Worm (Caenorhabditis elegans) whole organism, late embryonic: ENCODE measurements around the gene F28H6.8.
A peak's percentile ranks its signal among the peaks of the same experiment; 100 is the strongest.

Experiments
- K09A11.1 ChIP-seq: sonication (generic microtip); optimal IDR thresholded peaks from 2 replicates; lab custom pipeline; 2017; ENCODE audit warnings: antibody characterized with exemption, mild to moderate bottlenecking, missing genetic modification characterization, missing compliant biosample characterization; ENCODE audit not compliant: insufficient read depth
- ahr-1 ChIP-seq: sonication (generic microtip); optimal IDR thresholded peaks from 2 replicates; lab custom pipeline; 2016; ENCODE audit warnings: missing genetic modification characterization, missing compliant biosample characterization
- ama-1 ChIP-seq: fragments of 150-350 bp; optimal IDR thresholded peaks from 2 replicates; lab custom pipeline; 2014
- ceh-19 ChIP-seq: fragments of 200-800 bp; sonication (Bioruptor generic); optimal IDR thresholded peaks from 2 replicates; lab custom pipeline; 2018; ENCODE audit warnings: mild to moderate bottlenecking, missing genetic modification characterization, missing compliant biosample characterization
- ceh-22 ChIP-seq: sonication (generic microtip); optimal IDR thresholded peaks from 2 replicates; lab custom pipeline; 2017; ENCODE audit warnings: missing biosample characterization, missing genetic modification characterization
- ceh-45 ChIP-seq: fragments of 200-800 bp; sonication (Bioruptor generic); IDR thresholded peaks from 2 replicates; pipeline ENCODE4 v1.3.6; 2022; ENCODE audit warnings: missing genetic modification reagents, missing genetic modification characterization, missing compliant biosample characterization
- ceh-48 ChIP-seq: sonication (generic microtip); optimal IDR thresholded peaks from 2 replicates; lab custom pipeline; 2016; ENCODE audit warnings: missing genetic modification characterization, inconsistent platforms, missing compliant biosample characterization
- ets-4 ChIP-seq: sonication (generic microtip); optimal IDR thresholded peaks from 2 replicates; lab custom pipeline; 2016; ENCODE audit warnings: missing genetic modification characterization, missing compliant biosample characterization
- fax-1 ChIP-seq: sonication (generic microtip); optimal IDR thresholded peaks from 2 replicates; lab custom pipeline; 2016; ENCODE audit warnings: missing genotype, missing genetic modification characterization, missing compliant biosample characterization
- hlh-8 ChIP-seq: sonication (generic microtip); optimal IDR thresholded peaks from 2 replicates; lab custom pipeline; 2016; ENCODE audit warnings: missing genotype, missing genetic modification characterization, missing compliant biosample characterization
- nhr-11 ChIP-seq: fragments of 150-350 bp; optimal IDR thresholded peaks from 2 replicates; lab custom pipeline; 2014; ENCODE audit warnings: missing biosample characterization, missing genetic modification characterization
- nhr-232 ChIP-seq: sonication (generic microtip); optimal IDR thresholded peaks from 2 replicates; lab custom pipeline; 2016; ENCODE audit warnings: missing genetic modification characterization, missing compliant biosample characterization
- odd-2 ChIP-seq: sonication (generic microtip); optimal IDR thresholded peaks from 2 replicates; lab custom pipeline; 2017; ENCODE audit warnings: antibody characterized with exemption, mild to moderate bottlenecking, missing genetic modification characterization, missing compliant biosample characterization
- tbx-7 ChIP-seq: sonication (generic microtip); optimal IDR thresholded peaks from 2 replicates; lab custom pipeline; 2016; ENCODE audit warnings: missing genotype, missing genetic modification characterization, missing compliant biosample characterization

ce11 chrX:14146740-14147140, 12.6 kb upstream of the F28H6.8 start:
- TF ChIP-seq ama-1 = no peak
- TF ChIP-seq nhr-232 = no peak
- TF ChIP-seq ceh-45 (GFP tag; lab: Robert Waterston, UW) = no peak
- no peak for TF ChIP-seq tbx-7 (tag; lab: Kevin White, UChicago)
- no peak for TF ChIP-seq hlh-8 (tag; lab: Kevin White, UChicago)
- peak; percentile 32 for TF ChIP-seq K09A11.1 (tag; lab: Kevin White, UChicago)
- TF ChIP-seq nhr-11 (tag; lab: Kevin White, UChicago) = no peak
- no peak for TF ChIP-seq ahr-1 (tag; lab: Kevin White, UChicago)
- peak; percentile 6 for TF ChIP-seq ceh-48
- TF ChIP-seq ets-4 (tag; lab: Kevin White, UChicago) = no peak
- no peak for TF ChIP-seq fax-1 (tag; lab: Kevin White, UChicago)
- no peak for TF ChIP-seq ceh-19 (GFP tag; lab: Kevin White, UChicago)
- no peak for TF ChIP-seq ceh-22 (tag; lab: Kevin White, UChicago)
- no peak for TF ChIP-seq odd-2 (tag; lab: Kevin White, UChicago)
